Fruit fly (Drosophila melanogaster) whole organism, wandering third instar larva: ENCODE data around the gene Srr.

ENCODE experiments used
- CG32264 ChIP-seq: fragments of 200-800 bp; sonication (Bioruptor generic); optimal IDR thresholded peaks from 2 replicates; lab custom pipeline; 2016; ENCODE audit warnings: missing biosample characterization, missing genetic modification characterization
- CrebA ChIP-seq: fragments of 200-800 bp; sonication (Bioruptor generic); optimal IDR thresholded peaks from 2 replicates; lab custom pipeline; 2016; ENCODE audit warnings: missing biosample characterization, mild to moderate bottlenecking, missing genetic modification characterization, borderline replicate concordance
- Dif ChIP-seq: fragments of 200-275, 200-300 bp; sonication (Bioruptor generic); optimal IDR thresholded peaks from 2 replicates; lab custom pipeline; 2018; ENCODE audit warnings: missing biosample characterization, missing genetic modification characterization; ENCODE audit not compliant: partially characterized antibody
- HLH106 ChIP-seq: fragments of 200-800 bp; optimal IDR thresholded peaks from 3 replicates; lab custom pipeline; 2019; ENCODE audit warnings: missing biosample characterization, mild to moderate bottlenecking, missing genetic modification characterization, moderate library complexity
- Hnf4 ChIP-seq: fragments of 200-800 bp; sonication (Bioruptor generic); optimal IDR thresholded peaks from 2 replicates; lab custom pipeline; 2016; ENCODE audit warnings: missing biosample characterization, mild to moderate bottlenecking, missing genetic modification characterization
- Hr78 ChIP-seq: fragments of >200 bp; optimal IDR thresholded peaks from 2 replicates; lab custom pipeline; 2017; ENCODE audit warnings: missing biosample characterization, missing genetic modification characterization
- Hr83 ChIP-seq: fragments of 200-300 bp; sonication (Bioruptor generic); optimal IDR thresholded peaks from 2 replicates; lab custom pipeline; 2016; ENCODE audit warnings: missing biosample characterization, mild to moderate bottlenecking, missing genetic modification characterization, moderate library complexity; ENCODE audit not compliant: poor library complexity, severe bottlenecking
- Jra ChIP-seq: sonication (Bioruptor generic); optimal IDR thresholded peaks from 2 replicates; lab custom pipeline; 2016; ENCODE audit warnings: missing biosample characterization, missing genetic modification characterization
- Mio ChIP-seq: sonication (Bioruptor generic); optimal IDR thresholded peaks from 2 replicates; lab custom pipeline; 2016; ENCODE audit warnings: missing biosample characterization, missing genetic modification characterization
- N ChIP-seq: fragments of >200 bp; optimal IDR thresholded peaks from 2 replicates; lab custom pipeline; 2018; ENCODE audit warnings: missing biosample characterization, missing external identifiers, missing genetic modification characterization
- OdsH ChIP-seq: fragments of 200-800 bp; sonication (Bioruptor generic); optimal IDR thresholded peaks from 2 replicates; lab custom pipeline; 2016; ENCODE audit warnings: missing biosample characterization, mild to moderate bottlenecking, missing genetic modification characterization
- Sp1 ChIP-seq: fragments of 200-800 bp; sonication (Bioruptor generic); optimal IDR thresholded peaks from 3 replicates; lab custom pipeline; 2019; ENCODE audit warnings: missing biosample characterization, mild to moderate bottlenecking, missing genetic modification characterization, moderate library complexity
- br ChIP-seq: fragments of 200-800 bp; sonication (Bioruptor generic); optimal IDR thresholded peaks from 2 replicates; lab custom pipeline; 2016; ENCODE audit warnings: missing biosample characterization, missing genetic modification characterization
- brk ChIP-seq: fragments of 200-800 bp; sonication (Bioruptor generic); optimal IDR thresholded peaks from 2 replicates; lab custom pipeline; 2016; ENCODE audit warnings: missing biosample characterization, mild to moderate bottlenecking, missing genetic modification characterization
- dl ChIP-seq, 2 experiments: fragments of 175-275, 200-275 bp in 1 of 2; fragments of 200-275 bp in 1 of 2; sonication (Bioruptor generic); optimal IDR thresholded peaks; lab custom pipeline; 2018; ENCODE audit warnings: mild to moderate bottlenecking in 2 of 2, missing biosample characterization in 2 of 2, missing genetic modification characterization in 2 of 2, moderate library complexity in 2 of 2; ENCODE audit not compliant: partially characterized antibody in 2 of 2, insufficient read depth in 1 of 2
- dmrt93B ChIP-seq: fragments of 200-800 bp; sonication (Bioruptor generic); optimal IDR thresholded peaks from 2 replicates; lab custom pipeline; 2018; ENCODE audit warnings: missing biosample characterization, mild to moderate bottlenecking, missing genetic modification characterization
- dsf ChIP-seq: sonication (Bioruptor generic); optimal IDR thresholded peaks from 2 replicates; lab custom pipeline; 2016; ENCODE audit warnings: missing biosample characterization, missing genetic modification characterization, borderline replicate concordance
- ey ChIP-seq: fragments of 200-800 bp; sonication (Bioruptor generic); optimal IDR thresholded peaks from 2 replicates; lab custom pipeline; 2016; ENCODE audit warnings: missing biosample characterization, missing genetic modification characterization
- foxo ChIP-seq, 2 experiments: fragments of 200-800 bp; sonication (Bioruptor generic); optimal IDR thresholded peaks; 2 replicates in 1 of 2; 3 replicates in 1 of 2; lab custom pipeline; 2016 to 2017; ENCODE audit warnings: missing biosample characterization in 2 of 2, missing genetic modification characterization in 2 of 2
- fru ChIP-seq: fragments of 200-800 bp; sonication (Bioruptor generic); optimal IDR thresholded peaks from 3 replicates; lab custom pipeline; 2016; ENCODE audit warnings: missing biosample characterization, mild to moderate bottlenecking, missing genetic modification characterization
- h ChIP-seq: fragments of 200-800 bp; sonication (Bioruptor generic); optimal IDR thresholded peaks from 3 replicates; lab custom pipeline; 2016; ENCODE audit warnings: missing biosample characterization, mild to moderate bottlenecking, missing genetic modification characterization
- jim ChIP-seq: fragments of 175-275, 200-325 bp; sonication (Bioruptor generic); optimal IDR thresholded peaks from 2 replicates; lab custom pipeline; 2016; ENCODE audit warnings: missing biosample characterization, mild to moderate bottlenecking, missing genetic modification characterization
- psq ChIP-seq: fragments of 200-800 bp; sonication (Bioruptor generic); optimal IDR thresholded peaks from 3 replicates; lab custom pipeline; 2017; ENCODE audit warnings: missing biosample characterization, mild to moderate bottlenecking, missing genetic modification characterization, moderate library complexity
- rgr ChIP-seq: fragments of 200-800 bp; sonication (Bioruptor generic); optimal IDR thresholded peaks from 3 replicates; lab custom pipeline; 2016; ENCODE audit warnings: missing biosample characterization, mild to moderate bottlenecking, missing genetic modification characterization
- sage ChIP-seq: fragments of 200-800 bp; sonication (Bioruptor generic); optimal IDR thresholded peaks from 2 replicates; lab custom pipeline; 2016; ENCODE audit warnings: missing biosample characterization, mild to moderate bottlenecking, missing genetic modification characterization
- sv ChIP-seq: fragments of 200-800 bp; sonication (Bioruptor generic); optimal IDR thresholded peaks from 3 replicates; lab custom pipeline; 2016; ENCODE audit warnings: missing biosample characterization, missing genetic modification characterization
- tai ChIP-seq: sonication (Bioruptor generic); optimal IDR thresholded peaks from 2 replicates; lab custom pipeline; 2016; ENCODE audit warnings: missing biosample characterization, missing genetic modification characterization
- usp ChIP-seq: fragments of >200 bp; optimal IDR thresholded peaks from 2 replicates; lab custom pipeline; 2017; ENCODE audit warnings: missing biosample characterization, missing genetic modification characterization
- woc ChIP-seq: sonication (Bioruptor generic); optimal IDR thresholded peaks from 2 replicates; lab custom pipeline; 2016; ENCODE audit warnings: missing biosample characterization, mild to moderate bottlenecking, missing genetic modification characterization

Gene Srr

DNA sequence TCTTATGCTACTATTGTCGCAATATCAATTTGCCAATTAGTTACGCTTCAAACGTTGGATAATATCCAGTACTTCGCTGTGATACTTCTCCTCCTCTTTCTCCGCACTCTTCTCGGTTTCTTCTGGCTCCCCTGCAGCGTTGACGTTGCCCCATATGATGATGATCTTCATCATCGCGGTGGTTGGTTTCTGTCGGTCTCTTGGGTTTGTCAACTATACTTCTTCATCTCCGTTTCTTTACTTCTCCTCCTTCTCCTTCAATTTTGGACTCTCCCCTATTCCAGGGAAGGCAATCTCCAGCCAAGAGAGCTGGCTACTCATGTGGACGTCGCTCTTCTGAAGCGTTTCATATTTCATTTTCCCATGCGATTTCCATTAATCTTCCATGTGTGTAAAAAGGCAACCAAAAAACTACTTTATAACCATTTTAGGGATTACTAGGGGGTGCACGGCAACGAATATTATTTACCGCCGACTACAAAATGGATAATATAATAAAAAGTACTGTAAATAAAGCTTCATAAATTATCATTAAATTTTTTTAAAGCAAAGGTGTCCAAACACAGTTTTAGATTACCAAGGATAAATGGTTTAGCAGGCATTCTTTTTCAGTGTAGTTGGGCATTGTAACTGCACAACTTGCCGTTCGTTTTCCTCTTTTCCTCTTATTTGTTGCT, 17.4 kb upstream of the Srr start:
- peak; percentile 60 for TF ChIP-seq sage (GFP tag; lab: Kevin White, UChicago)
- peak; percentile 79 for TF ChIP-seq OdsH (GFP tag; lab: Kevin White, UChicago)
- TF ChIP-seq foxo (GFP tag; optimal IDR thresholded peaks at IDR 0.05; lab: Kevin White, UChicago) = peak in 1 of 2 experiments; percentile 80
- TF ChIP-seq Hnf4 (GFP tag; lab: Kevin White, UChicago) = peak; percentile 42
- peak; percentile 78 for TF ChIP-seq rgr (GFP tag; lab: Kevin White, UChicago)
- TF ChIP-seq tai (GFP tag; lab: Kevin White, UChicago) = peak; percentile 48
- peak; percentile 75 for TF ChIP-seq Sp1 (GFP tag; lab: Kevin White, UChicago)
- peak; percentile 93 for TF ChIP-seq psq (GFP tag; lab: Kevin White, UChicago)
- TF ChIP-seq Hr83 = no peak
- TF ChIP-seq dsf (GFP tag; lab: Kevin White, UChicago) = no peak
- peak; percentile 9 for TF ChIP-seq Dif (GFP tag; lab: Kevin White, UChicago)
- TF ChIP-seq fru (GFP tag; lab: Kevin White, UChicago) = peak; percentile 81
- peak; percentile 18 for TF ChIP-seq Jra (GFP tag; lab: Kevin White, UChicago)
- peak; percentile 57 for TF ChIP-seq brk (GFP tag; lab: Kevin White, UChicago)
- TF ChIP-seq dmrt93B (GFP tag; lab: Kevin White, UChicago) = peak; percentile 46
- TF ChIP-seq ey = peak; percentile 80
- peak; percentile 74 for TF ChIP-seq woc
- TF ChIP-seq h = peak; percentile 84
- TF ChIP-seq HLH106 (tag; lab: Kevin White, UChicago) = peak; percentile 67
- no peak for TF ChIP-seq dl (GFP tag; optimal IDR thresholded peaks at IDR 0.05; lab: Kevin White, UChicago; ENCODE audit: insufficient read depth in 1 of 2, partially characterized antibody in 2 of 2)
- peak; percentile 72 for TF ChIP-seq br (GFP tag; lab: Kevin White, UChicago)
- TF ChIP-seq CG32264 (GFP tag; lab: Kevin White, UChicago) = peak; percentile 36
- TF ChIP-seq usp (GFP tag; lab: Kevin White, UChicago) = no peak
- no peak for TF ChIP-seq Mio (GFP tag; lab: Kevin White, UChicago)

- TF ChIP-seq Hnf4 (GFP tag; lab: Kevin White, UChicago) (no peak), psq (GFP tag; lab: Kevin White, UChicago) (peak; percentile 89), N (GFP tag; lab: Kevin White, UChicago) (no peak), CrebA (GFP tag; lab: Kevin White, UChicago) (no peak), dmrt93B (GFP tag; lab: Kevin White, UChicago) (no peak), Hr78 (no peak), dl (GFP tag; optimal IDR thresholded peaks at IDR 0.05; lab: Kevin White, UChicago; ENCODE audit: insufficient read depth in 1 of 2, partially characterized antibody in 2 of 2) (peak in 1 of 2 experiments; percentile 18), Dif (GFP tag; lab: Kevin White, UChicago) (peak; percentile 40)
Measured at dm6 chr3R:9348379-9348721, 16.8 kb upstream of the Srr start.

- no peak for TF ChIP-seq CrebA (GFP tag; lab: Kevin White, UChicago)
- TF ChIP-seq brk (GFP tag; lab: Kevin White, UChicago) = no peak
- peak; percentile 51 for TF ChIP-seq rgr (GFP tag; lab: Kevin White, UChicago)
- TF ChIP-seq br (GFP tag; lab: Kevin White, UChicago) = peak; percentile 57
- TF ChIP-seq Sp1 (GFP tag; lab: Kevin White, UChicago) = peak; percentile 36
- TF ChIP-seq ey = peak; percentile 42
- TF ChIP-seq dmrt93B (GFP tag; lab: Kevin White, UChicago) = peak; percentile 33
- no peak for TF ChIP-seq HLH106 (tag; lab: Kevin White, UChicago)
- TF ChIP-seq psq (GFP tag; lab: Kevin White, UChicago) = peak; percentile 53
- peak; percentile 51 for TF ChIP-seq fru (GFP tag; lab: Kevin White, UChicago)
- peak; percentile 62 for TF ChIP-seq woc
- no peak for TF ChIP-seq OdsH (GFP tag; lab: Kevin White, UChicago)
- no peak for TF ChIP-seq Hr78
- peak; percentile 33 for TF ChIP-seq Hnf4 (GFP tag; lab: Kevin White, UChicago)
- peak in 1 of 2 experiments; percentile 55 for TF ChIP-seq foxo (GFP tag; optimal IDR thresholded peaks at IDR 0.05; lab: Kevin White, UChicago)
- TF ChIP-seq h = peak; percentile 57
- no peak for TF ChIP-seq sv
- TF ChIP-seq jim (GFP tag; lab: Kevin White, UChicago) = no peak
- no peak for TF ChIP-seq Hr83
Measured at dm6 chr3R:9349267-9349820, 15.9 kb upstream of the Srr start.
